Fruit fly (Drosophila melanogaster): ENCODE data around the gene onecut.

dm6 chr4:625898-626644, 18.6 kb upstream of the onecut start, which contains the start of gene mav:
- no peak for TF ChIP-seq CG8478 (optimal IDR thresholded peaks at IDR 0.05)
- no peak for TF ChIP-seq CTCF (optimal IDR thresholded peaks at IDR 0.05)

Measured in S2 (cell line).